Fruit fly (Drosophila melanogaster): Measurements from ENCODE around the gene zyd.

DNA sequence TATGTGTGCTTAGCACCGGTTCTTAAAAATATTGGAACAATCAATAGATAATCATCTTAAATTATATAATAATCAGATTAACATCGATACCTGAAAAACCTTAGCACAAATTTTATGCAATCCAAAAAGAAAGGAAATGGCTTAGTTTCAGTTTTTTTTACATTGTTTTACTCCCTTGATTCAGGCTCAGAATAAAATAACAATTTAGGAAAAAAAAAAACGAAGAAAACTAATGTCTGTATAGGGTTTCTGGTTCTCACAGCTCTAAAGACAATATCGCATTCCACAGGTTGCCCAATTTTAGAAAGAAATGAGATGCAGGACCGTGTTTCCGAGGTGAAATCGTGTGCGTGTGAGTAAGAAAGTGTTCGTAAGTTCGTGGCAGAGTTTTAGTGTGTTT lies at the start of gene zyd:
- TF ChIP-seq h (optimal IDR thresholded peaks at IDR 0.05) (no peak), insv (optimal IDR thresholded peaks at IDR 0.05) (no peak), Myc (optimal IDR thresholded peaks at IDR 0.05) (no peak), ttk (optimal IDR thresholded peaks at IDR 0.05) (no peak)
